Worm (Caenorhabditis elegans) whole organism, L1 larva: ENCODE results near the gene C03E10.1.
A peak's percentile ranks its signal among the peaks of the same experiment; 100 is the strongest.

Experiments used
- blmp-1 ChIP-seq: fragments of 150-350 bp; optimal IDR thresholded peaks from 2 replicates; lab custom pipeline; 2014; ENCODE audit warnings: missing biosample characterization, missing genetic modification characterization
- ceh-8 ChIP-seq: fragments of 200-800 bp; sonication (Bioruptor generic); optimal IDR thresholded peaks from 2 replicates; lab custom pipeline; 2018; ENCODE audit warnings: mild to moderate bottlenecking, missing genetic modification characterization, moderate library complexity, missing compliant biosample characterization
- ceh-82 ChIP-seq, 3 experiments: fragments of 150-350 bp in 1 of 3; sonication (generic microtip) in 2 of 3; optimal IDR thresholded peaks; 2 replicates each; lab custom pipeline; 2014 to 2017; ENCODE audit warnings: missing biosample characterization in 3 of 3, missing genetic modification characterization in 3 of 3
- dpl-1 ChIP-seq, 3 experiments: fragments of 150-350 bp in 2 of 3; sonication (generic microtip) in 1 of 3; optimal IDR thresholded peaks; 2 replicates each; lab custom pipeline; 2014 to 2017; ENCODE audit warnings: missing biosample characterization in 3 of 3, missing genetic modification characterization in 3 of 3, missing genetic modification reagents in 3 of 3
- dsc-1 ChIP-seq: sonication (generic microtip); optimal IDR thresholded peaks from 2 replicates; lab custom pipeline; 2016; ENCODE audit warnings: mild to moderate bottlenecking, missing genetic modification characterization, missing compliant biosample characterization
- efl-1 ChIP-seq, 4 experiments: fragments of 150-350 bp; optimal IDR thresholded peaks in 3 of 4; peaks in 1 of 4; 1 replicate in 1 of 4; 2 replicates in 3 of 4; lab custom pipeline; 2014; ENCODE audit warnings: missing biosample characterization in 2 of 4, missing genetic modification characterization in 2 of 4, missing genetic modification reagents in 2 of 4
- egl-27 ChIP-seq, 2 experiments: fragments of 150-350 bp in 1 of 2; sonication (generic microtip); optimal IDR thresholded peaks; 3 replicates each; lab custom pipeline; 2017 to 2018; ENCODE audit warnings: missing biosample characterization in 2 of 2, missing genetic modification characterization in 2 of 2, missing genetic modification reagents in 2 of 2
- elt-2 ChIP-seq: sonication (generic microtip); optimal IDR thresholded peaks from 2 replicates; lab custom pipeline; 2016; ENCODE audit warnings: missing genetic modification characterization, mild to moderate bottlenecking, inconsistent platforms, missing compliant biosample characterization, missing genetic modification reagents
- elt-3 ChIP-seq, 6 experiments: fragments of 150-350 bp in 1 of 6; sonication (generic microtip); optimal IDR thresholded peaks; 2 replicates each; lab custom pipeline; 2017 to 2018; ENCODE audit warnings: missing biosample characterization in 6 of 6, missing genetic modification characterization in 6 of 6, inconsistent platforms in 1 of 6
- fkh-4 ChIP-seq: sonication (generic microtip); optimal IDR thresholded peaks from 2 replicates; lab custom pipeline; 2016; ENCODE audit warnings: missing compliant biosample characterization, missing genetic modification characterization, borderline replicate concordance
- fkh-8 ChIP-seq: sonication (generic microtip); optimal IDR thresholded peaks from 2 replicates; lab custom pipeline; 2016; ENCODE audit warnings: mild to moderate bottlenecking, missing genetic modification characterization, missing compliant biosample characterization
- fos-1 ChIP-seq: fragments of 150-350 bp; optimal IDR thresholded peaks from 2 replicates; lab custom pipeline; 2014; ENCODE audit warnings: missing biosample characterization, missing genetic modification characterization
- hlh-4 ChIP-seq: sonication (generic microtip); optimal IDR thresholded peaks from 2 replicates; lab custom pipeline; 2016; ENCODE audit warnings: mild to moderate bottlenecking, missing genetic modification characterization, missing compliant biosample characterization
- jun-1 ChIP-seq: fragments of 150-350 bp; optimal IDR thresholded peaks from 2 replicates; lab custom pipeline; 2014; ENCODE audit warnings: missing biosample characterization, missing genetic modification reagents, missing genetic modification characterization
- lin-14 ChIP-seq: fragments of 200-800 bp; sonication (Bioruptor generic); optimal IDR thresholded peaks from 2 replicates; lab custom pipeline; 2018; ENCODE audit warnings: mild to moderate bottlenecking, missing genetic modification characterization, moderate library complexity, missing compliant biosample characterization
- lin-35 ChIP-seq, 2 experiments: fragments of 150-350 bp; optimal IDR thresholded peaks; 2 replicates each; lab custom pipeline; 2014; ENCODE audit warnings: missing biosample characterization in 2 of 2, missing genetic modification characterization in 2 of 2, missing genetic modification reagents in 2 of 2
- mef-2 ChIP-seq: fragments of 150-350 bp; optimal IDR thresholded peaks from 2 replicates; lab custom pipeline; 2014; ENCODE audit warnings: missing biosample characterization, missing genetic modification characterization
- mep-1 ChIP-seq: fragments of 150-350 bp; optimal IDR thresholded peaks from 2 replicates; lab custom pipeline; 2014; ENCODE audit warnings: missing biosample characterization, missing genetic modification characterization
- nhr-19 ChIP-seq: fragments of 200-800 bp; sonication (Bioruptor generic); conservative IDR thresholded peaks from 2 replicates; pipeline ENCODE4 v1.3.6; 2022; ENCODE audit warnings: missing genetic modification characterization, missing compliant biosample characterization
- nhr-20 ChIP-seq: sonication (generic microtip); optimal IDR thresholded peaks from 2 replicates; lab custom pipeline; 2016; ENCODE audit warnings: mild to moderate bottlenecking, missing genetic modification characterization, missing compliant biosample characterization
- nhr-28 ChIP-seq: fragments of 150-350 bp; optimal IDR thresholded peaks from 2 replicates; lab custom pipeline; 2014; ENCODE audit warnings: missing biosample characterization, missing genetic modification characterization
- nhr-71 ChIP-seq: sonication (generic microtip); optimal IDR thresholded peaks from 2 replicates; lab custom pipeline; 2016; ENCODE audit warnings: mild to moderate bottlenecking, missing genetic modification characterization, moderate library complexity, missing compliant biosample characterization
- nhr-76 ChIP-seq: sonication (generic microtip); optimal IDR thresholded peaks from 2 replicates; lab custom pipeline; 2017; ENCODE audit warnings: missing biosample characterization, missing genetic modification characterization
- nhr-77 ChIP-seq: fragments of 150-350 bp; optimal IDR thresholded peaks from 2 replicates; lab custom pipeline; 2014; ENCODE audit warnings: missing biosample characterization, missing genetic modification characterization
- nhr-84 ChIP-seq: sonication (generic microtip); optimal IDR thresholded peaks from 2 replicates; lab custom pipeline; 2017; ENCODE audit warnings: missing biosample characterization, missing genetic modification characterization
- nhr-90 ChIP-seq: sonication (generic microtip); optimal IDR thresholded peaks from 2 replicates; lab custom pipeline; 2016; ENCODE audit warnings: mild to moderate bottlenecking, missing genetic modification characterization, missing compliant biosample characterization; ENCODE audit not compliant: poor library complexity
- pag-3 ChIP-seq: sonication (generic microtip); optimal IDR thresholded peaks from 2 replicates; lab custom pipeline; 2017; ENCODE audit warnings: missing genetic modification characterization, mild to moderate bottlenecking, missing compliant biosample characterization, antibody characterized with exemption, borderline replicate concordance; ENCODE audit not compliant: insufficient read depth
- rnt-1 ChIP-seq: sonication (generic microtip); optimal IDR thresholded peaks from 2 replicates; lab custom pipeline; 2016; ENCODE audit warnings: mild to moderate bottlenecking, missing genetic modification characterization, moderate library complexity, missing compliant biosample characterization
- snpc-4 ChIP-seq: fragments of 150-350 bp; optimal IDR thresholded peaks from 2 replicates; lab custom pipeline; 2014; ENCODE audit warnings: missing biosample characterization, missing genetic modification characterization
- snu-23 ChIP-seq: sonication (generic microtip); optimal IDR thresholded peaks from 2 replicates; lab custom pipeline; 2016; ENCODE audit warnings: missing genetic modification characterization, missing compliant biosample characterization
- swsn-7 ChIP-seq: sonication (generic microtip); optimal IDR thresholded peaks from 2 replicates; lab custom pipeline; 2016; ENCODE audit warnings: missing genetic modification characterization, missing compliant biosample characterization
- tbx-2 ChIP-seq: sonication (generic microtip); optimal IDR thresholded peaks from 2 replicates; lab custom pipeline; 2016; ENCODE audit warnings: missing genetic modification characterization, missing compliant biosample characterization
- tlp-1 ChIP-seq: fragments of 150-350 bp; optimal IDR thresholded peaks from 2 replicates; lab custom pipeline; 2014; ENCODE audit warnings: missing biosample characterization, missing genetic modification characterization
- unc-62 ChIP-seq: fragments of 150-350 bp; optimal IDR thresholded peaks from 2 replicates; lab custom pipeline; 2014; ENCODE audit warnings: missing biosample characterization, missing genetic modification reagents, missing genetic modification characterization
- unc-86 ChIP-seq: sonication (generic microtip); optimal IDR thresholded peaks from 2 replicates; lab custom pipeline; 2016; ENCODE audit warnings: missing genetic modification characterization, missing compliant biosample characterization
- vab-15 ChIP-seq: sonication (generic microtip); optimal IDR thresholded peaks from 2 replicates; lab custom pipeline; 2017; ENCODE audit warnings: missing genotype, mild to moderate bottlenecking, missing genetic modification characterization, missing compliant biosample characterization

Gene C03E10.1

ce11 chrV:11298632-11299031 is 7.6 kb downstream of the C03E10.1 start, which contains the start of gene T03F7.5:
Gene T03F7.5, minus strand, starts transcription at chrV:11298732.
- TF ChIP-seq unc-86 (tag; lab: Kevin White, UChicago) (no peak), efl-1 (optimal IDR thresholded peaks at IDR 0.05; lab: Kevin White, UChicago) (no peak), efl-1 (GFP tag; optimal IDR thresholded peaks at IDR 0.05 in 1 of 2; lab: Kevin White, UChicago) (peak in 1 of 2 experiments; percentile 7)
- TF ChIP-seq, all 84 proteins: peak for 1

ce11 chrV:11299406-11299805 is 8.4 kb downstream of the C03E10.1 start:
- peak; percentile 54 for TF ChIP-seq jun-1 (tag; lab: Kevin White, UChicago)
- no peak for TF ChIP-seq swsn-7 (tag; lab: Kevin White, UChicago)
- TF ChIP-seq ceh-82 (tag; optimal IDR thresholded peaks at IDR 0.05; lab: Kevin White, UChicago), result no peak
- TF ChIP-seq nhr-71 (tag; lab: Kevin White, UChicago), result no peak

ce11 chrV:11300539-11300938 is 9.6 kb downstream of the C03E10.1 start, which contains the start of gene srh-47:
Gene srh-47, minus strand, starts transcription at chrV:11300639.
- TF ChIP-seq nhr-20 (tag; lab: Kevin White, UChicago) (no peak), egl-27 (tag; optimal IDR thresholded peaks at IDR 0.05; lab: Kevin White, UChicago) (no peak), snu-23 (GFP tag; lab: Kevin White, UChicago) (no peak), fkh-8 (no peak), fos-1 (no peak), elt-2 (tag; lab: Kevin White, UChicago) (no peak), pag-3 (no peak), nhr-76 (tag; lab: Kevin White, UChicago) (no peak), mep-1 (tag; lab: Kevin White, UChicago) (no peak), vab-15 (tag; lab: Kevin White, UChicago) (no peak), mef-2 (tag; lab: Kevin White, UChicago) (no peak), blmp-1 (tag; lab: Kevin White, UChicago) (no peak), nhr-84 (no peak), nhr-28 (no peak), ceh-8 (GFP tag; lab: Kevin White, UChicago) (no peak), lin-35 (GFP tag; optimal IDR thresholded peaks at IDR 0.05; lab: Kevin White, UChicago) (no peak), tlp-1 (tag; lab: Kevin White, UChicago) (no peak)

- TF ChIP-seq dpl-1 (GFP tag; optimal IDR thresholded peaks at IDR 0.05; lab: Kevin White, UChicago) (no peak), blmp-1 (tag; lab: Kevin White, UChicago) (peak; percentile 89), tbx-2 (no peak), nhr-84 (no peak)
Measured at ce11 chrV:11302698-11303097, 11.7 kb downstream of the C03E10.1 start, which contains the start of gene srh-46. Gene srh-46, minus strand, starts transcription at chrV:11302886.

- TF ChIP-seq ceh-8 (GFP tag; lab: Kevin White, UChicago) (no peak), nhr-77 (tag; lab: Kevin White, UChicago) (no peak), elt-2 (tag; lab: Kevin White, UChicago) (no peak), mef-2 (tag; lab: Kevin White, UChicago) (no peak), nhr-28 (no peak)
Measured at ce11 chrV:11304200-11304599, 13.2 kb downstream of the C03E10.1 start.

- TF ChIP-seq rnt-1 (tag; lab: Kevin White, UChicago) (no peak), ceh-82 (tag; optimal IDR thresholded peaks at IDR 0.05; lab: Kevin White, UChicago) (no peak)
Measured at ce11 chrV:11304879-11305278, 13.9 kb downstream of the C03E10.1 start, which contains the start of gene srh-45. Gene srh-45, minus strand, starts transcription at chrV:11304979.

- TF ChIP-seq dsc-1 (peak; percentile 72), nhr-71 (tag; lab: Kevin White, UChicago) (peak; percentile 37), nhr-90 (tag; lab: Kevin White, UChicago) (no peak), ceh-82 (tag; optimal IDR thresholded peaks at IDR 0.05; lab: Kevin White, UChicago) (no peak), nhr-19 (GFP tag; lab: Robert Waterston, UW) (peak; percentile 17), lin-14 (peak; percentile 70), hlh-4 (no peak), fkh-4 (no peak), mef-2 (tag; lab: Kevin White, UChicago) (no peak), snpc-4 (tag; lab: Kevin White, UChicago) (no peak), snu-23 (GFP tag; lab: Kevin White, UChicago) (peak; percentile 16), unc-62 (GFP tag; lab: Kevin White, UChicago) (no peak), rnt-1 (tag; lab: Kevin White, UChicago) (peak; percentile 69), elt-3 (tag; optimal IDR thresholded peaks at IDR 0.05; lab: Kevin White, UChicago) (no peak), jun-1 (tag; lab: Kevin White, UChicago) (no peak)
Measured at ce11 chrV:11307781-11308180, 16.8 kb downstream of the C03E10.1 start.
